Fruit fly (Drosophila melanogaster) whole organism, embryonic: ENCODE measurements around the gene Pcmt.

Experiments used
- CG10321 ChIP-seq: fragments of 200-800 bp; sonication (Bioruptor generic); IDR thresholded peaks from 2 replicates; pipeline ENCODE4 v1.3.6; 2022; ENCODE audit warnings: missing biosample characterization, missing genetic modification characterization
- CG10366 ChIP-seq: fragments of 200-800 bp; sonication (Bioruptor generic); IDR thresholded peaks from 2 replicates; pipeline ENCODE4 v1.3.6; 2022; ENCODE audit warnings: missing biosample characterization, missing genetic modification characterization
- CG10462 ChIP-seq: fragments of 200-800 bp; sonication (Bioruptor generic); optimal IDR thresholded peaks from 2 replicates; lab custom pipeline; 2016; ENCODE audit warnings: missing biosample characterization, missing genetic modification characterization
- CG11085 ChIP-seq: fragments of 200-800 bp; sonication (Bioruptor generic); IDR thresholded peaks from 2 replicates; pipeline ENCODE4 v1.3.6; 2022; ENCODE audit warnings: missing biosample characterization, missing genetic modification characterization
- CG11504 ChIP-seq: fragments of 200-800 bp; sonication (Bioruptor generic); optimal IDR thresholded peaks from 3 replicates; lab custom pipeline; 2019; ENCODE audit warnings: missing biosample characterization, mild to moderate bottlenecking, missing genetic modification characterization, moderate library complexity
- CG11696 ChIP-seq: fragments of 200-800 bp; sonication (Bioruptor generic); IDR thresholded peaks from 2 replicates; pipeline ENCODE4 v1.3.6; 2022; ENCODE audit warnings: missing biosample characterization, missing genetic modification characterization
- CG13624 ChIP-seq: fragments of 200-800 bp; sonication (Bioruptor generic); optimal IDR thresholded peaks from 2 replicates; lab custom pipeline; 2016; ENCODE audit warnings: missing biosample characterization, missing genetic modification characterization
- CG14014 ChIP-seq: fragments of 200-800 bp; sonication (Bioruptor generic); IDR thresholded peaks from 2 replicates; pipeline ENCODE4 v1.3.6; 2022; ENCODE audit warnings: missing biosample characterization, missing genetic modification characterization
- CG14667 ChIP-seq: fragments of 200-800 bp; sonication (Bioruptor generic); IDR thresholded peaks from 2 replicates; pipeline ENCODE4 v1.3.6; 2022; ENCODE audit warnings: missing biosample characterization, missing genetic modification characterization
- CG1529 ChIP-seq: fragments of 200-800 bp; sonication (Bioruptor generic); optimal IDR thresholded peaks from 3 replicates; lab custom pipeline; 2018; ENCODE audit warnings: missing biosample characterization, missing genetic modification characterization
- CG17385 ChIP-seq: fragments of 200-800 bp; sonication (Bioruptor generic); optimal IDR thresholded peaks from 3 replicates; lab custom pipeline; 2018; ENCODE audit warnings: missing biosample characterization, mild to moderate bottlenecking, missing genetic modification characterization
- CG17568 ChIP-seq: fragments of 200-800 bp; sonication (Bioruptor generic); optimal IDR thresholded peaks from 2 replicates; lab custom pipeline; 2018; ENCODE audit warnings: missing biosample characterization, mild to moderate bottlenecking, missing genetic modification characterization, moderate library complexity
- CG2202 ChIP-seq: fragments of 200-800 bp; sonication (Bioruptor generic); optimal IDR thresholded peaks from 2 replicates; lab custom pipeline; 2018; ENCODE audit warnings: missing biosample characterization, mild to moderate bottlenecking, missing genetic modification characterization
- CG2875 ChIP-seq: fragments of 200-800 bp; sonication (Bioruptor generic); optimal IDR thresholded peaks from 2 replicates; lab custom pipeline; 2017; ENCODE audit warnings: missing biosample characterization, mild to moderate bottlenecking, missing genetic modification characterization, missing genetic modification reagents
- CG30020 ChIP-seq: fragments of 200-800 bp; optimal IDR thresholded peaks from 2 replicates; lab custom pipeline; 2019; ENCODE audit warnings: missing biosample characterization, mild to moderate bottlenecking, missing genetic modification characterization, moderate library complexity
- CG32532 ChIP-seq: fragments of 200-800 bp; sonication (Bioruptor generic); IDR thresholded peaks from 2 replicates; pipeline ENCODE4 v1.3.6; 2022; ENCODE audit warnings: missing biosample characterization, missing genetic modification characterization
- CG32767 ChIP-seq: fragments of 200-800 bp; sonication (Bioruptor generic); IDR thresholded peaks from 2 replicates; pipeline ENCODE4 v1.3.6; 2022; ENCODE audit warnings: missing biosample characterization, missing genetic modification characterization
- CG3407 ChIP-seq: fragments of 200-800 bp; sonication (Bioruptor generic); optimal IDR thresholded peaks from 2 replicates; lab custom pipeline; 2018; ENCODE audit warnings: missing biosample characterization, mild to moderate bottlenecking, missing genetic modification characterization
- CG3838 ChIP-seq: fragments of 200-800 bp; sonication (Bioruptor generic); optimal IDR thresholded peaks from 3 replicates; lab custom pipeline; 2016; ENCODE audit warnings: missing biosample characterization, missing genetic modification characterization
- CG4617 ChIP-seq: fragments of 200-800 bp; sonication (Bioruptor generic); optimal IDR thresholded peaks from 3 replicates; lab custom pipeline; 2016; ENCODE audit warnings: missing biosample characterization, missing genetic modification characterization, borderline replicate concordance
- CG6254 ChIP-seq: fragments of 200-800 bp; sonication (Bioruptor generic); optimal IDR thresholded peaks from 3 replicates; lab custom pipeline; 2017; ENCODE audit warnings: mild to moderate bottlenecking, missing biosample characterization, missing genetic modification reagents, missing genetic modification characterization
- CG6654 ChIP-seq: fragments of 200-800 bp; sonication (Bioruptor generic); optimal IDR thresholded peaks from 2 replicates; lab custom pipeline; 2017; ENCODE audit warnings: missing biosample characterization, mild to moderate bottlenecking, missing genetic modification characterization
- CG7928 ChIP-seq: fragments of 200-800 bp; sonication (Bioruptor generic); optimal IDR thresholded peaks from 2 replicates; lab custom pipeline; 2017; ENCODE audit warnings: missing biosample characterization, mild to moderate bottlenecking, missing genetic modification characterization
- CG9797 ChIP-seq: fragments of 200-800 bp; sonication (Bioruptor generic); optimal IDR thresholded peaks from 3 replicates; lab custom pipeline; 2018; ENCODE audit warnings: missing biosample characterization, mild to moderate bottlenecking, missing genetic modification characterization
- CHES-1-like ChIP-seq: fragments of 200-800 bp; sonication (Bioruptor generic); optimal IDR thresholded peaks from 2 replicates; lab custom pipeline; 2016; ENCODE audit warnings: missing biosample characterization, missing genetic modification characterization
- Drgx ChIP-seq: fragments of 200-800 bp; sonication (Bioruptor generic); IDR thresholded peaks from 2 replicates; pipeline ENCODE4 v1.3.6; 2022; ENCODE audit warnings: missing biosample characterization, missing genetic modification characterization
- Ets65A ChIP-seq: fragments of 200-800 bp; sonication (Bioruptor generic); peaks from one replicate; lab custom pipeline; 2016; ENCODE audit warnings: missing biosample characterization, missing genetic modification characterization
- GATAe ChIP-seq: fragments of 200-800 bp; sonication (Bioruptor generic); conservative IDR thresholded peaks from 2 replicates; pipeline ENCODE4 v1.3.6; 2022; ENCODE audit warnings: missing biosample characterization, missing genetic modification characterization
- Gsc ChIP-seq: fragments of 200-800 bp; sonication (Bioruptor generic); IDR thresholded peaks from 2 replicates; pipeline ENCODE4 v1.3.6; 2022; ENCODE audit warnings: missing biosample characterization, missing genetic modification characterization
- H15 ChIP-seq: fragments of 200-800 bp; sonication (Bioruptor generic); IDR thresholded peaks from 3 replicates; pipeline ENCODE4 v1.3.6; 2022; ENCODE audit warnings: missing biosample characterization, missing genetic modification characterization
- HLH4C ChIP-seq: fragments of 200-800 bp; sonication (Bioruptor generic); IDR thresholded peaks from 3 replicates; pipeline ENCODE4 v1.3.6; 2022; ENCODE audit warnings: missing biosample characterization, missing genetic modification characterization; ENCODE audit not compliant: partially characterized antibody
- Jarid2 ChIP-seq: fragments of 200-800 bp; sonication (Bioruptor generic); optimal IDR thresholded peaks from 3 replicates; lab custom pipeline; 2017; ENCODE audit warnings: mild to moderate bottlenecking, missing biosample characterization, missing genetic modification reagents, missing genetic modification characterization
- Mrtf ChIP-seq: fragments of 200-800 bp; sonication (Bioruptor generic); IDR thresholded peaks from 3 replicates; pipeline ENCODE4 v1.3.6; 2022; ENCODE audit warnings: missing biosample characterization, missing genetic modification characterization
- Nf-YC ChIP-seq: fragments of 200-800 bp; optimal IDR thresholded peaks from 3 replicates; lab custom pipeline; 2019; ENCODE audit warnings: missing biosample characterization, mild to moderate bottlenecking, missing genetic modification characterization, moderate library complexity
- Ptx1 ChIP-seq: fragments of 200-800 bp; sonication (Bioruptor generic); IDR thresholded peaks from 2 replicates; pipeline ENCODE4 v1.3.6; 2022; ENCODE audit warnings: missing biosample characterization, missing genetic modification characterization
- Side ChIP-seq: fragments of 200-800 bp; sonication (Bioruptor generic); optimal IDR thresholded peaks from 2 replicates; lab custom pipeline; 2016; ENCODE audit warnings: missing biosample characterization, missing genetic modification characterization
- Taf1 ChIP-seq: fragments of 200-800 bp; sonication (Bioruptor generic); IDR thresholded peaks from 2 replicates; pipeline ENCODE4 v1.3.6; 2022; ENCODE audit warnings: missing biosample characterization, missing genetic modification characterization
- ac ChIP-seq: fragments of 200-800 bp; sonication (Bioruptor generic); optimal IDR thresholded peaks from 3 replicates; lab custom pipeline; 2017; ENCODE audit warnings: missing biosample characterization, mild to moderate bottlenecking, missing genetic modification characterization
- dm ChIP-seq: fragments of 200-800 bp; sonication (Bioruptor generic); optimal IDR thresholded peaks from 3 replicates; lab custom pipeline; 2016; ENCODE audit warnings: missing biosample characterization, missing genetic modification characterization
- grau ChIP-seq: fragments of 200-800 bp; optimal IDR thresholded peaks from 3 replicates; lab custom pipeline; 2019; ENCODE audit warnings: missing biosample characterization, mild to moderate bottlenecking, missing genetic modification characterization, moderate library complexity
- gsb ChIP-seq: fragments of 200-800 bp; sonication (Bioruptor generic); IDR thresholded peaks from 2 replicates; pipeline ENCODE4 v1.3.6; 2022; ENCODE audit warnings: missing biosample characterization, missing genetic modification characterization
- jigr1 ChIP-seq: fragments of 200-800 bp; sonication (Bioruptor generic); IDR thresholded peaks from 3 replicates; pipeline ENCODE4 v1.3.6; 2022; ENCODE audit warnings: missing biosample characterization, missing genetic modification characterization
- nerfin-1 ChIP-seq: fragments of 200-800 bp; sonication (Bioruptor generic); optimal IDR thresholded peaks from 3 replicates; lab custom pipeline; 2019; ENCODE audit warnings: missing biosample characterization, mild to moderate bottlenecking, missing genetic modification characterization, moderate library complexity
- odd ChIP-seq: fragments of 200-800 bp; sonication (Bioruptor generic); optimal IDR thresholded peaks from 2 replicates; lab custom pipeline; 2017; ENCODE audit warnings: missing biosample characterization, mild to moderate bottlenecking, missing genetic modification characterization
- scrt ChIP-seq: fragments of 200-800 bp; sonication (Bioruptor generic); optimal IDR thresholded peaks from 2 replicates; lab custom pipeline; 2018; ENCODE audit warnings: missing biosample characterization, mild to moderate bottlenecking, missing genetic modification characterization, moderate library complexity
- sens ChIP-seq: fragments of 200-800 bp; sonication (Bioruptor generic); peaks from one replicate; lab custom pipeline; 2016; ENCODE audit warnings: missing biosample characterization, missing genetic modification characterization
- shn ChIP-seq: fragments of 200-800 bp; sonication (Bioruptor generic); optimal IDR thresholded peaks from 3 replicates; lab custom pipeline; 2016; ENCODE audit warnings: missing biosample characterization, missing genetic modification characterization
- sima ChIP-seq: fragments of 200-800 bp; sonication (Bioruptor generic); optimal IDR thresholded peaks from 2 replicates; lab custom pipeline; 2016; ENCODE audit warnings: missing biosample characterization, missing genetic modification characterization
- sna ChIP-seq: fragments of 200-800 bp; sonication (Bioruptor generic); IDR thresholded peaks from 2 replicates; pipeline ENCODE4 v1.3.6; 2022; ENCODE audit warnings: missing biosample characterization, missing genetic modification characterization; ENCODE audit not compliant: partially characterized antibody
- sug ChIP-seq: fragments of 200-800 bp; optimal IDR thresholded peaks from 2 replicates; lab custom pipeline; 2019; ENCODE audit warnings: missing biosample characterization, mild to moderate bottlenecking, missing genetic modification characterization, moderate library complexity
- tin ChIP-seq: fragments of 200-800 bp; sonication (Bioruptor generic); optimal IDR thresholded peaks from 3 replicates; lab custom pipeline; 2016; ENCODE audit warnings: missing biosample characterization, missing genetic modification characterization
- usp ChIP-seq: fragments of >200 bp; optimal IDR thresholded peaks from 2 replicates; lab custom pipeline; 2017; ENCODE audit warnings: missing biosample characterization, missing genetic modification characterization
- z ChIP-seq: fragments of 200-800 bp; sonication (Bioruptor generic); IDR thresholded peaks from 3 replicates; pipeline ENCODE4 v1.3.6; 2022; ENCODE audit warnings: missing biosample characterization, missing genetic modification characterization

The Pcmt gene

DNA sequence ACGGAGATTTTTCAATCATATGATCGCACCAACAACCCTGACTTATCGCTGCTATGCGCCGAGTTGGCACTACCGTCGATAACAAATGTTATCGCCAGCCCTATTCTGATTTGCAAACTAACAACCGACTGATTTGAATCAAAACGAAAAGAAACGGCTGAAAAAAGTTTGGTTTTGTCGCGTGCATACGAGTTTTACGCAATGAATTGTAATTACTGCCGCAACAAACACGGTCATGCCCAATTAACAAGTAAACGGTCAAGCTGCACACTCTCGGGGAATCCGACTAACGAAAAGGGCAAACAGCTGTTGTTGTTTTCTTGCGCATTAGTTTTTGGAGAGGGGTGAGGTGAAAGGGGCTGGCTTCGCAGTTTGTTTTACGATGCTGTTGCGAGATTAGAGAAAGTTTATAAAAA is 10.7 kb upstream of the Pcmt start, which contains the start of the genes CG14671 and CG12746 (continued):
- TF ChIP-seq CG3838 (GFP tag; lab: Kevin White, UChicago) (no peak), gsb (GFP tag; lab: Robert Waterston, UW) (no peak), Ptx1 (GFP tag; lab: Robert Waterston, UW) (no peak), CG32767 (no peak), CG11085 (GFP tag; lab: Robert Waterston, UW) (no peak), odd (GFP tag; lab: Kevin White, UChicago) (no peak), CG6654 (GFP tag; lab: Kevin White, UChicago) (no peak), shn (GFP tag; lab: Kevin White, UChicago) (no peak), CG13624 (GFP tag; lab: Kevin White, UChicago) (no peak), CHES-1-like (GFP tag; lab: Kevin White, UChicago) (no peak), CG14667 (GFP tag; lab: Robert Waterston, UW) (no peak), Drgx (GFP tag; lab: Robert Waterston, UW) (no peak), CG10321 (no peak), CG17568 (GFP tag; lab: Kevin White, UChicago) (no peak), CG10366 (GFP tag; lab: Robert Waterston, UW) (no peak), Nf-YC (tag; lab: Kevin White, UChicago) (peak; percentile 66), usp (GFP tag; lab: Kevin White, UChicago) (no peak), CG14014 (GFP tag; lab: Robert Waterston, UW) (no peak), CG3407 (GFP tag; lab: Kevin White, UChicago) (no peak), CG1529 (GFP tag; lab: Kevin White, UChicago) (no peak), GATAe (GFP tag; lab: Robert Waterston, UW) (no peak), Gsc (no peak), CG17385 (GFP tag; lab: Kevin White, UChicago) (no peak), CG10462 (no peak), Ets65A (no peak), CG11696 (GFP tag; lab: Robert Waterston, UW) (no peak), tin (GFP tag; lab: Kevin White, UChicago) (no peak), sna (GFP tag; lab: Robert Waterston, UW) (no peak), CG11504 (tag; lab: Kevin White, UChicago) (no peak), HLH4C (GFP tag; lab: Robert Waterston, UW) (peak; percentile 44; the same call in 2 of the 3 replicates), nerfin-1 (tag; lab: Kevin White, UChicago) (no peak), CG2875 (GFP tag; lab: Kevin White, UChicago) (no peak), CG6254 (GFP tag; lab: Kevin White, UChicago) (no peak), sima (GFP tag; lab: Kevin White, UChicago) (no peak), CG9797 (GFP tag; lab: Kevin White, UChicago) (peak; percentile 30), ac (GFP tag; lab: Kevin White, UChicago) (no peak), Side (GFP tag; lab: Kevin White, UChicago) (no peak), CG30020 (tag; lab: Kevin White, UChicago) (peak; percentile 28), z (GFP tag; lab: Robert Waterston, UW) (no peak), CG4617 (GFP tag; lab: Kevin White, UChicago) (peak; percentile 52), jigr1 (GFP tag; lab: Robert Waterston, UW) (no peak), CG32532 (GFP tag; lab: Robert Waterston, UW) (no peak), sug (tag; lab: Kevin White, UChicago) (peak; percentile 37), Jarid2 (no peak), Mrtf (GFP tag; lab: Robert Waterston, UW) (0 out of 3 replicates have a peak, but pooled peaks have one; percentile 26), Taf1 (no peak), scrt (GFP tag; lab: Kevin White, UChicago) (no peak), H15 (GFP tag; lab: Robert Waterston, UW) (no peak), sens (GFP tag; lab: Kevin White, UChicago) (peak; percentile 79), dm (GFP tag; lab: Kevin White, UChicago) (peak; percentile 19), CG2202 (tag; lab: Kevin White, UChicago) (no peak), CG7928 (no peak), grau (tag; lab: Kevin White, UChicago) (no peak)
